Worm (Caenorhabditis elegans) whole organism, L3 larva: ENCODE results near the gene ech-2.

ENCODE experiments used
- egl-5 ChIP-seq: fragments of 150-350 bp; optimal IDR thresholded peaks from 2 replicates; lab custom pipeline; 2017; ENCODE audit warnings: missing biosample characterization, missing genetic modification reagents, missing genetic modification characterization, inconsistent platforms
- elt-1 ChIP-seq: fragments of 150-350 bp; optimal IDR thresholded peaks from 2 replicates; lab custom pipeline; 2014; ENCODE audit warnings: missing biosample characterization, missing genetic modification characterization
- elt-2 ChIP-seq: sonication (generic microtip); optimal IDR thresholded peaks from 2 replicates; lab custom pipeline; 2016; ENCODE audit warnings: missing genetic modification reagents, mild to moderate bottlenecking, missing genetic modification characterization, missing compliant biosample characterization
- elt-3 ChIP-seq, 3 experiments: fragments of 150-350 bp in 1 of 3; sonication (generic microtip) in 2 of 3; optimal IDR thresholded peaks; 2 replicates in 2 of 3; 4 replicates in 1 of 3; lab custom pipeline; 2014 to 2017; ENCODE audit warnings: missing biosample characterization in 3 of 3, missing genetic modification characterization in 3 of 3
- eor-1 ChIP-seq, 2 experiments: fragments of 150-350 bp; optimal IDR thresholded peaks; 2 replicates each; lab custom pipeline; 2014 to 2018; ENCODE audit warnings: missing biosample characterization in 2 of 2, missing genetic modification characterization in 2 of 2
- fkh-2 ChIP-seq: fragments of 150-350 bp; optimal IDR thresholded peaks from 2 replicates; lab custom pipeline; 2014; ENCODE audit warnings: missing biosample characterization, missing genetic modification reagents, missing genetic modification characterization
- jun-1 ChIP-seq: fragments of 150-350 bp; optimal IDR thresholded peaks from 2 replicates; lab custom pipeline; 2014; ENCODE audit warnings: missing biosample characterization, missing genetic modification reagents, missing genetic modification characterization
- lin-15B ChIP-seq: fragments of 150-350 bp; optimal IDR thresholded peaks from 2 replicates; lab custom pipeline; 2014; ENCODE audit warnings: missing biosample characterization, missing genetic modification characterization
- lin-39 ChIP-seq: fragments of 150-350 bp; optimal IDR thresholded peaks from 2 replicates; lab custom pipeline; 2018; ENCODE audit warnings: missing biosample characterization, missing genetic modification reagents, missing genetic modification characterization
- lsy-12 ChIP-seq: sonication (generic microtip); optimal IDR thresholded peaks from 2 replicates; lab custom pipeline; 2016; ENCODE audit warnings: mild to moderate bottlenecking, missing genetic modification characterization, missing compliant biosample characterization
- mdl-1 ChIP-seq: fragments of 150-350 bp; optimal IDR thresholded peaks from 2 replicates; lab custom pipeline; 2014; ENCODE audit warnings: missing biosample characterization, missing genetic modification characterization
- mml-1 ChIP-seq: fragments of 150-350 bp; sonication (generic microtip); optimal IDR thresholded peaks from 3 replicates; lab custom pipeline; 2014; ENCODE audit warnings: missing biosample characterization, missing genetic modification characterization
- nfya-1 ChIP-seq: sonication (generic microtip); optimal IDR thresholded peaks from 2 replicates; lab custom pipeline; 2017; ENCODE audit warnings: missing genetic modification characterization, mild to moderate bottlenecking, missing compliant biosample characterization, antibody characterized with exemption, moderate library complexity; ENCODE audit not compliant: insufficient read depth
- nhr-11 ChIP-seq: fragments of 150-350 bp; optimal IDR thresholded peaks from 2 replicates; lab custom pipeline; 2014; ENCODE audit warnings: missing biosample characterization, missing genetic modification characterization
- nhr-12 ChIP-seq: fragments of 150-350 bp; optimal IDR thresholded peaks from 2 replicates; lab custom pipeline; 2014; ENCODE audit warnings: missing biosample characterization, missing genetic modification characterization
- nhr-23 ChIP-seq: fragments of 150-350 bp; optimal IDR thresholded peaks from 2 replicates; lab custom pipeline; 2014; ENCODE audit warnings: missing biosample characterization, missing genetic modification reagents, missing genetic modification characterization
- nhr-237 ChIP-seq: fragments of 150-350 bp; optimal IDR thresholded peaks from 2 replicates; lab custom pipeline; 2014; ENCODE audit warnings: missing biosample characterization, missing genetic modification characterization
- nhr-25 ChIP-seq: sonication (generic microtip); optimal IDR thresholded peaks from 2 replicates; lab custom pipeline; 2017; ENCODE audit warnings: missing biosample characterization, missing genetic modification characterization
- nhr-28 ChIP-seq: fragments of 150-350 bp; optimal IDR thresholded peaks from 2 replicates; lab custom pipeline; 2014; ENCODE audit warnings: missing biosample characterization, missing genetic modification characterization
- nhr-43 ChIP-seq: sonication (generic microtip); optimal IDR thresholded peaks from 2 replicates; lab custom pipeline; 2016; ENCODE audit warnings: mild to moderate bottlenecking, missing genetic modification characterization, missing compliant biosample characterization; ENCODE audit not compliant: poor library complexity, severe bottlenecking
- nhr-67 ChIP-seq: fragments of 150-350 bp; optimal IDR thresholded peaks from 2 replicates; lab custom pipeline; 2014; ENCODE audit warnings: missing biosample characterization, missing genetic modification characterization
- nhr-76 ChIP-seq: fragments of 150-350 bp; sonication (generic microtip); optimal IDR thresholded peaks from 5 replicates; lab custom pipeline; 2014; ENCODE audit warnings: missing biosample characterization, missing genetic modification characterization
- nhr-77 ChIP-seq: fragments of 150-350 bp; optimal IDR thresholded peaks from 2 replicates; lab custom pipeline; 2014; ENCODE audit warnings: missing biosample characterization, missing genetic modification characterization
- pha-4 ChIP-seq: fragments of 150-350 bp; optimal IDR thresholded peaks from 2 replicates; lab custom pipeline; 2014; ENCODE audit warnings: missing biosample characterization, missing genetic modification reagents, missing genetic modification characterization
- skn-1 ChIP-seq: fragments of 150-350 bp; optimal IDR thresholded peaks from 2 replicates; lab custom pipeline; 2014; ENCODE audit warnings: missing biosample characterization, missing genetic modification characterization
- snpc-4 ChIP-seq: fragments of 150-350 bp; optimal IDR thresholded peaks from 2 replicates; lab custom pipeline; 2014; ENCODE audit warnings: missing biosample characterization, missing genetic modification characterization
- tbx-2 ChIP-seq: sonication (generic microtip); optimal IDR thresholded peaks from 2 replicates; lab custom pipeline; 2016; ENCODE audit warnings: mild to moderate bottlenecking, missing genetic modification characterization, missing compliant biosample characterization
- unc-39 ChIP-seq: sonication (generic microtip); optimal IDR thresholded peaks from 4 replicates; lab custom pipeline; 2017; ENCODE audit warnings: missing biosample characterization, missing genetic modification characterization
- unc-62 ChIP-seq: fragments of 150-350 bp; sonication (generic microtip); optimal IDR thresholded peaks from 4 replicates; lab custom pipeline; 2014; ENCODE audit warnings: missing biosample characterization, missing genetic modification reagents, missing genetic modification characterization
- zag-1 ChIP-seq: fragments of 150-350 bp; optimal IDR thresholded peaks from 2 replicates; lab custom pipeline; 2014; ENCODE audit warnings: missing biosample characterization, missing genetic modification characterization
- ztf-11 ChIP-seq: fragments of 150-350 bp; optimal IDR thresholded peaks from 2 replicates; lab custom pipeline; 2014; ENCODE audit warnings: missing biosample characterization, missing genetic modification characterization
- ztf-4 ChIP-seq: fragments of 150-350 bp; optimal IDR thresholded peaks from 2 replicates; lab custom pipeline; 2014; ENCODE audit warnings: missing biosample characterization, missing genetic modification characterization

ech-2 gene

DNA sequence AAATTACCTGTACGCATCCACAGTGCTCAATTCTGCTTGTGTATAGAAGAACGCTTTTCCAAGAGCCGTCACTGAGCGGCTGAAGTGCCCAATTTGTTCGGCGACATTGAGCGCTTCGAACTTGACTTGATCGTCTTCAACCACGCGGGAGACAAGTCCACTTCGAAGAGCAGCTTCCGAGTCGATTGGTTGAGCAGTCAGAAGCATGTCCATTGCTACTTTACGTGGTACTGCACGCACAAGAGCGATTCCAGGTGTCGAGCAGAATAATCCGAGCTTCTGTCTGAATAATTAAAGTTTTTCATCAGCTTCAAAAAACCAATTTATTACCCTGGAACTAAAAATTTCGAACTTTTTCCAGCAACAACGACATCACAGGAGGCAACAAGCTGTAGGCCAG is 727 bp downstream of the ech-2 start:
- TF ChIP-seq nfya-1 (tag; lab: Kevin White, UChicago) (no peak), eor-1 (tag; optimal IDR thresholded peaks at IDR 0.05; lab: Kevin White, UChicago) (no peak), tbx-2 (tag; lab: Kevin White, UChicago) (no peak), lin-39 (no peak), nhr-28 (tag; lab: Kevin White, UChicago) (no peak), nhr-11 (tag; lab: Kevin White, UChicago) (no peak), skn-1 (no peak), unc-62 (GFP tag; lab: Kevin White, UChicago) (no peak), jun-1 (tag; lab: Kevin White, UChicago) (no peak), nhr-76 (tag; lab: Kevin White, UChicago) (no peak), nhr-237 (no peak), elt-2 (tag; lab: Kevin White, UChicago) (no peak), nhr-12 (no peak), nhr-67 (tag; lab: Kevin White, UChicago) (no peak), nhr-77 (tag; lab: Kevin White, UChicago) (no peak)
- TF ChIP-seq, all 47 proteins: peak for 0

DNA sequence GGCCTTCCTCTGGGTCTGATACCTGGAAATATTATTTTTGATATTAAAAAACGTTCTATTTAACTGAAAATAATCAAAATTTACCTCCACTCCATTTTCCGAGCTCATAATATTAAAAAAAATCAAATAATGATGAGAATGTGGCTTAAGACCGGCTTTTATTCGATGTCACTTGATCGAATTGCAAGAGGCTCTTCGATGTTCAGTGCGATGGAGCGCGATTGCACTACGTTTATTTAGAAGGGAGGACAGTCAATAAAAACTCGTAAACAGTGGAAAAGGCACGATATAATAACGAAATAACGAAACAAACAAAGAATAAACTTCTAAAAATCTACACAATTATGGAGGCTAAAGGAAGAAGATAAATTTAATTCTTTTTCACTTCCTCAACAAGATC is 1.4 kb downstream of the ech-2 start, which contains the start of gene tag-30:
TSS of gene tag-30 (minus strand) at position 383 of the 400 bp plus-strand sequence.
- peak; percentile 24 for TF ChIP-seq nhr-25
- TF ChIP-seq nhr-77 (tag; lab: Kevin White, UChicago): no peak
- peak; percentile 86 for TF ChIP-seq egl-5 (tag; lab: Kevin White, UChicago)
- peak; percentile 76 for TF ChIP-seq snpc-4 (tag; lab: Kevin White, UChicago)
- TF ChIP-seq eor-1 (tag; optimal IDR thresholded peaks at IDR 0.05; lab: Kevin White, UChicago): no peak
- TF ChIP-seq zag-1 (tag; lab: Kevin White, UChicago): no peak
- peak; percentile 96 for TF ChIP-seq pha-4
- TF ChIP-seq nhr-23 (tag; lab: Kevin White, UChicago): peak; percentile 13
- no peak for TF ChIP-seq fkh-2 (tag; lab: Kevin White, UChicago)
- TF ChIP-seq elt-2 (tag; lab: Kevin White, UChicago): peak; percentile 43
- TF ChIP-seq lin-39: peak; percentile 12
- peak; percentile 10 for TF ChIP-seq nhr-43 (tag; lab: Kevin White, UChicago)
- TF ChIP-seq lin-15B (tag; lab: Kevin White, UChicago): peak; percentile 72

DNA sequence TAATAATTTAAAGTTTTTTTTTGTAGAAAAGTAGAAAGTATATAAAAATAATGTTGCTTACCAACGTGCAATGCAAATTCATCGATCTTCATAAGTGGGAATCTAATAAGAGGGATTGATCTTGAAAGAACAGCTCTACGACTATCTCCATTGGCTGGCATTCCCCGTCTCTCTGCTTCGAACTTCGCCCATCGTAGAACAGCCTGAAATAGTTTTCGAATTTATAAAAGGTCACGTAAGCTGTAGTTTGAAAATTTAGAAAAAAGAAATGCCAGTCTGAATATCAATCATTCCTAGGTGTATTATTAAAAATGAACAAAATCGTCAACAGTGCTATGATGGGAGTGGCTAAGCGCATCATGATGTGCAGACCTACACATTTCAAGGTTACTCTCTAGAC is 4.3 kb downstream of the ech-2 start, which contains the start of gene F38H4.5:
TSS of gene F38H4.5 (plus strand) at position 301 of the 400 bp plus-strand sequence.
- no peak for TF ChIP-seq ztf-4 (tag; lab: Kevin White, UChicago)
- TF ChIP-seq pha-4: no peak

DNA sequence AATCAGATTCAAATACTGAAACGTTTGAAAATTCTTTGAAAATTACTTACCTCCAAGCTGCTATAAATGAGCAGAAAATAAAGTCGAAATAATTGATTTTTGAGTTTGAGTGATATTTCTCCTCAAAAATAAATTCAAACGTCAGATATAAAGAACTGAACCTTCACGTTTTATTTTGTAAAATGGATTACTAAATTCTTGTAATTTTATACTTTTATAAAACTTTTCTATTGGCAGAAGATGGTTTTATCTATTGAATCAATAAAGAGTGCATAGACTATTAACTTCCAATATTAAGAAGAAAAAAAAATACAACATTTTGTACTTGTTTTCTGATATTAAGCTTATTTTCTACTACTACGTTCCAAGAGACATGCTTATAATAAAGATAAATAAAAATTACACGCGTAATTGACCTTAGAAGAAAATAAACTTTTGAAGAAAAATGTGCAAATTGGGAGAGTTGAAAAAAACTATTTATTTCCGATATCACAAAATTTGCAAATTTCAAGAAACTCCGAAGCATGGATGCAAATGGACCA is 8.3 kb downstream of the ech-2 start, which contains the start of the genes F38H4.6 and F38H4.4:
TSS of gene F38H4.6 (minus strand) at position 101 of the 542 bp plus-strand sequence.
TSS of gene F38H4.4 (plus strand) at position 492 of the 542 bp plus-strand sequence.
- TF ChIP-seq lsy-12 (tag; lab: Kevin White, UChicago): no peak

DNA sequence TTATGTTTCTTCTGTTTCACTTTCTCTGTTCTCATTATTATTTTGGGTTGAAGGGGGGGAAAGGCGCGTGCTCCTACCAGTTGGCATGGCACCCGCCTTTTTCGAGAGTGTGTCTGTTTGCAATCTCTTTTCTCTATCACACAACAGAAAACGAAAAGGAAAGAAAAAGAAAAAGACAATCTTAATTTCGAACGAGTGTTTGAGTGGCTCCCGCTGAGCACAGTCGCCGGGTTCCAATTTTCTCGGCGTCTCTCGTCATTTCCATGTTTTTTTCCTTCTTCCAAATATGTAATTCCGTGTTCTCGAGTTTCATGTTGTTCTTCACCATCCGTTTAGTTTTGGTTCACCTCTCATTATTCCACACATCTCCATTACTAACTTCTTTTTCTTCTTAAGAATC is 14.0 kb downstream of the ech-2 start, which contains the start of gene F38H4.3:
TSS of gene F38H4.3 (plus strand) at position 301 of the 400 bp plus-strand sequence.
- TF ChIP-seq jun-1 (tag; lab: Kevin White, UChicago): no peak
- TF ChIP-seq pha-4: peak; percentile 56

DNA sequence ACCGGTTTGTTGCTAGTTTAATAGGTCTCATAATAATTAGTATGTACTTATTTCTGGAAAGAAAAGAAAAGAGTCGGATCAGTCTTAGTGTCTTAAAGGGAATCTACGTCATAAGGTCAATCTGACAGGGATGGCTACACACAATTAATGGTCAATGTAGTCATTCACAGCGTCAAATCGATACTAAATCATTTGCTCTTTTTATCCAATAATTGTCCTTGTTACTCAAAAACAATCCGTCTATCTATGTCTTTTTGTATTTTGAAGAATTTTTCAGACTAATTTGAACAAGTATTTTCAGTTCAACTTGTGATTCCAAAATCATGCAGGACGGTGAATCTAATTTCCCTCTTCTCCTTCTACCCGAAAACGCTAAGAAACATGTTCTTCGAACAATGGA is 17.5 kb downstream of the ech-2 start, which contains the start of gene fbxb-3:
TSS of gene fbxb-3 (plus strand) at position 301 of the 400 bp plus-strand sequence.
- TF ChIP-seq zag-1 (tag; lab: Kevin White, UChicago): no peak
- TF ChIP-seq elt-1 (tag; lab: Kevin White, UChicago): no peak
- TF ChIP-seq nhr-28 (tag; lab: Kevin White, UChicago): no peak
- TF ChIP-seq nhr-77 (tag; lab: Kevin White, UChicago): no peak
- no peak for TF ChIP-seq tbx-2 (tag; lab: Kevin White, UChicago)
- no peak for TF ChIP-seq mml-1 (tag; lab: Kevin White, UChicago)
- TF ChIP-seq nhr-11 (tag; lab: Kevin White, UChicago): no peak
- TF ChIP-seq elt-3 (tag; optimal IDR thresholded peaks at IDR 0.05; lab: Kevin White, UChicago): no peak
- no peak for TF ChIP-seq mdl-1 (tag; lab: Kevin White, UChicago)
- TF ChIP-seq ztf-11: no peak
- TF ChIP-seq unc-39: no peak
- TF ChIP-seq nhr-237: no peak
- no peak for TF ChIP-seq pha-4
